Worm (Caenorhabditis elegans) whole organism, L1 larva: ENCODE data around the gene srz-38.
"Not testable (repeated sequence)": the region's sequence is repeated elsewhere in the genome, so short reads cannot be mapped to it uniquely, and the experiment has no call there.

Experiments
- C16A3.4 ChIP-seq: fragments of 150-350 bp; optimal IDR thresholded peaks from 2 replicates; lab custom pipeline; 2014; ENCODE audit warnings: missing biosample characterization, missing genetic modification characterization
- C34B4.2 ChIP-seq: sonication (generic microtip); optimal IDR thresholded peaks from 2 replicates; lab custom pipeline; 2017; ENCODE audit warnings: mild to moderate bottlenecking, missing genetic modification characterization, missing compliant biosample characterization
- ceh-90 ChIP-seq: sonication (generic microtip); optimal IDR thresholded peaks from 2 replicates; lab custom pipeline; 2016; ENCODE audit warnings: missing genetic modification characterization, missing compliant biosample characterization
- elt-2 ChIP-seq: sonication (generic microtip); optimal IDR thresholded peaks from 2 replicates; lab custom pipeline; 2016; ENCODE audit warnings: missing genetic modification characterization, mild to moderate bottlenecking, inconsistent platforms, missing compliant biosample characterization, missing genetic modification reagents
- mdl-1 ChIP-seq, 2 experiments: fragments of 150-350 bp; optimal IDR thresholded peaks; 2 replicates each; lab custom pipeline; 2014 to 2017; ENCODE audit warnings: missing biosample characterization in 2 of 2, missing genetic modification characterization in 2 of 2, inconsistent platforms in 1 of 2
- nhr-28 ChIP-seq: fragments of 150-350 bp; optimal IDR thresholded peaks from 2 replicates; lab custom pipeline; 2014; ENCODE audit warnings: missing biosample characterization, missing genetic modification characterization
- sox-4 ChIP-seq: sonication (generic microtip); optimal IDR thresholded peaks from 2 replicates; lab custom pipeline; 2016; ENCODE audit warnings: missing genetic modification characterization, missing compliant biosample characterization
- tlp-1 ChIP-seq: fragments of 150-350 bp; optimal IDR thresholded peaks from 2 replicates; lab custom pipeline; 2014; ENCODE audit warnings: missing biosample characterization, missing genetic modification characterization
- ztf-4 ChIP-seq: fragments of 150-350 bp; optimal IDR thresholded peaks from 2 replicates; lab custom pipeline; 2014; ENCODE audit warnings: missing biosample characterization, missing genetic modification characterization

ce11 chrIV:16307925-16308324 is 27.2 kb upstream of the srz-38 start, which contains the start of gene rac-2:
- not testable (repeated sequence) for TF ChIP-seq ztf-4 (tag; lab: Kevin White, UChicago); nhr-28 (tag; lab: Kevin White, UChicago); mdl-1 (tag; optimal IDR thresholded peaks at IDR 0.05; lab: Kevin White, UChicago); sox-4 (tag; lab: Kevin White, UChicago); C34B4.2; elt-2; C16A3.4 (tag; lab: Kevin White, UChicago); ceh-90; tlp-1 (tag; lab: Kevin White, UChicago)
